Fruit fly (Drosophila melanogaster) whole organism, wandering third instar larva: ENCODE measurements around the gene djl.

Experiments used
- Abd-B ChIP-seq: fragments of >200 bp; optimal IDR thresholded peaks from 2 replicates; lab custom pipeline; 2017; ENCODE audit warnings: missing biosample characterization, missing genetic modification characterization
- CG9705 ChIP-seq: fragments of 200-800 bp; sonication (Bioruptor generic); optimal IDR thresholded peaks from 2 replicates; lab custom pipeline; 2018; ENCODE audit warnings: missing biosample characterization, mild to moderate bottlenecking, missing genetic modification characterization
- Mio ChIP-seq: sonication (Bioruptor generic); optimal IDR thresholded peaks from 2 replicates; lab custom pipeline; 2016; ENCODE audit warnings: missing biosample characterization, missing genetic modification characterization
- Myc ChIP-seq: fragments of >200 bp; optimal IDR thresholded peaks from 2 replicates; lab custom pipeline; 2017
- tai ChIP-seq: sonication (Bioruptor generic); optimal IDR thresholded peaks from 2 replicates; lab custom pipeline; 2016; ENCODE audit warnings: missing biosample characterization, missing genetic modification characterization

dm6 chr3R:7044016-7044415, 16.6 kb upstream of the djl start:
- TF ChIP-seq CG9705 (GFP tag; lab: Kevin White, UChicago) (no peak), Mio (GFP tag; lab: Kevin White, UChicago) (no peak), Myc (lab: Kevin White, UChicago) (no peak), Abd-B (GFP tag; lab: Kevin White, UChicago) (no peak), tai (no peak)
